Worm (Caenorhabditis elegans): ENCODE results near the gene skr-12.

Gene skr-12

DNA sequence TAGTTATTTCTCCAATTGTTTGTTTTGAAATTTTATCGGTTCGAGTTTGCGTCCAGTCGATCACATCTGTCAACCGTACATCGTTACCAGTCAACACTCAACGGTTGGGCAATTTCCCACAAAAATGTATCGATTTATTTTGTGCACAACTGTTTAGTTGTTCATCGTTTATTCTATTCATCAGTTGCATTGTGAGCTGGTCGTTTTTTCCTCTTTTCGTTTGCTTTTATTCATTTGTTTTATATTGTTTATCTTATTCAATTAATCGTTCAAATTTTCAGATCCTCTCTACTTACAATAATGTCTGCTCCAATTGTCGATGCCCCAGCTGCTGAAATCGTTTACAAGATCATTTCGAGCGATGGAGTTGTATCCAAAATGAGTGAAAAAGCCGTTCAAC lies at the start of gene skr-12:
Gene skr-12, plus strand, starts transcription at position 301 of the 400 bp plus-strand sequence.
- TF ChIP-seq ceh-62 (tag; optimal IDR thresholded peaks at IDR 0.05) (no peak), pha-4 (GFP tag; IDR thresholded peaks at IDR 0.05) (no peak), pha-4 (tag; optimal IDR thresholded peaks at IDR 0.05) (no peak), nhr-237 (tag; optimal IDR thresholded peaks at IDR 0.05) (no peak), T20F7.1 (GFP tag; optimal IDR thresholded peaks at IDR 0.05) (no peak), nhr-76 (tag; optimal IDR thresholded peaks at IDR 0.05) (no peak), nhr-6 (tag; optimal IDR thresholded peaks at IDR 0.05) (no peak), mdl-1 (tag; optimal IDR thresholded peaks at IDR 0.05) (no peak), daf-16 (GFP tag; optimal IDR thresholded peaks at IDR 0.05) (no peak), daf-16 (tag; optimal IDR thresholded peaks at IDR 0.05) (no peak), zip-11 (GFP tag; IDR thresholded peaks at IDR 0.05) (no peak), T26A8.4 (GFP tag; IDR thresholded peaks at IDR 0.05) (no peak), egl-27 (tag; optimal IDR thresholded peaks at IDR 0.05) (no peak), ztf-7 (tag; optimal IDR thresholded peaks at IDR 0.05) (no peak), zfp-2 (tag; optimal IDR thresholded peaks at IDR 0.05) (no peak)

- TF ChIP-seq skn-1 (tag; optimal IDR thresholded peaks at IDR 0.05) (no peak), tra-1 (GFP tag; IDR thresholded peaks at IDR 0.05) (no peak), pha-4 (GFP tag; IDR thresholded peaks at IDR 0.05) (peak; percentile 19; the same call in 1 of the 2 replicates), pha-4 (tag; optimal IDR thresholded peaks at IDR 0.05) (no peak), aly-2 (tag; optimal IDR thresholded peaks at IDR 0.05) (no peak), madf-5 (GFP tag; IDR thresholded peaks at IDR 0.05) (no peak), snpc-1.2 (GFP tag; IDR thresholded peaks at IDR 0.05) (peak; percentile 36), nhr-41 (GFP tag; IDR thresholded peaks at IDR 0.05) (no peak), gei-8 (GFP tag; optimal IDR thresholded peaks at IDR 0.05) (no peak), ceh-62 (tag; optimal IDR thresholded peaks at IDR 0.05) (no peak), ztf-7 (tag; optimal IDR thresholded peaks at IDR 0.05) (no peak), unc-39 (tag; optimal IDR thresholded peaks at IDR 0.05) (no peak), ztf-11 (tag; optimal IDR thresholded peaks at IDR 0.05) (no peak), mes-2 (tag; optimal IDR thresholded peaks at IDR 0.05; ENCODE audit: poor library complexity, severe bottlenecking) (peak; percentile 82), daf-16 (GFP tag; optimal IDR thresholded peaks at IDR 0.05) (no peak), daf-16 (tag; optimal IDR thresholded peaks at IDR 0.05) (peak; percentile 20), vab-7 (GFP tag; IDR thresholded peaks at IDR 0.05) (no peak), fos-1 (tag; optimal IDR thresholded peaks at IDR 0.05) (no peak), mep-1 (tag; optimal IDR thresholded peaks at IDR 0.05) (peak; percentile 65), F44E2.7 (GFP tag; IDR thresholded peaks at IDR 0.05) (no peak), mdt-29 (GFP tag; IDR thresholded peaks at IDR 0.05) (no peak), mxl-2 (GFP tag; conservative IDR thresholded peaks at IDR 0.05) (no peak), F37D6.2 (tag; optimal IDR thresholded peaks at IDR 0.05) (no peak), dmd-6 (GFP tag; IDR thresholded peaks at IDR 0.05) (no peak), lin-15B (tag; optimal IDR thresholded peaks at IDR 0.05) (no peak), set-16 (GFP tag; IDR thresholded peaks at IDR 0.05) (no peak), snpc-4 (tag; optimal IDR thresholded peaks at IDR 0.05) (no peak), zag-1 (tag; optimal IDR thresholded peaks at IDR 0.05) (no peak), nhr-102 (tag; optimal IDR thresholded peaks at IDR 0.05) (no peak), fkh-10 (GFP tag; optimal IDR thresholded peaks at IDR 0.05) (no peak), F26F4.8 (GFP tag; conservative IDR thresholded peaks at IDR 0.05) (no peak), F49E8.2 (tag; optimal IDR thresholded peaks at IDR 0.05; ENCODE audit: borderline replicate concordance) (no peak), zip-2 (tag; optimal IDR thresholded peaks at IDR 0.05) (no peak), nhr-237 (tag; optimal IDR thresholded peaks at IDR 0.05) (no peak), mdl-1 (tag; optimal IDR thresholded peaks at IDR 0.05) (no peak), dmd-9 (GFP tag; IDR thresholded peaks at IDR 0.05) (no peak), duxl-1 (tag; optimal IDR thresholded peaks at IDR 0.05; ENCODE audit: poor library complexity) (no peak), ceh-82 (tag; optimal IDR thresholded peaks at IDR 0.05) (no peak), spr-3 (GFP tag; optimal IDR thresholded peaks at IDR 0.05) (no peak), R02D3.7 (tag; optimal IDR thresholded peaks at IDR 0.05) (no peak), Y105C5A.15 (GFP tag; IDR thresholded peaks at IDR 0.05) (no peak), dve-1 (tag; optimal IDR thresholded peaks at IDR 0.05; ENCODE audit: insufficient read depth) (peak; percentile 19), unc-62 (GFP tag; optimal IDR thresholded peaks at IDR 0.05 in 1 of 2) (peak in 1 of 2 experiments; percentile 1), unc-62 (tag; optimal IDR thresholded peaks at IDR 0.05) (no peak)
These were observed 48.5 kb upstream of the skr-12 start, which contains the start of gene uaf-2 for ce11 chrIV:17118585-17118984. TSS of gene uaf-2 (minus strand) at chrIV:17118767.

Data from whole organism, L4 larva.